Fruit fly (Drosophila melanogaster) S2 (cell line): ENCODE data around the gene CG8578.

ENCODE experiments used
- CG8478 ChIP-seq: fragments of >200 bp; optimal IDR thresholded peaks from 2 replicates; lab custom pipeline; 2018
- CTCF ChIP-seq, 2 experiments: fragments of >200 bp; optimal IDR thresholded peaks; 2 replicates each; lab custom pipeline; 2018

dm6 chrX:15888763-15889162, 44.5 kb downstream of the CG8578 start:
- no peak for TF ChIP-seq CG8478
- no peak for TF ChIP-seq CTCF (optimal IDR thresholded peaks at IDR 0.05; lab: Kevin White, UChicago)
